Fruit fly (Drosophila melanogaster) whole organism: ENCODE results near the gene vret.

ENCODE experiments used
- CG8478 ChIP-seq: fragments of >200 bp; optimal IDR thresholded peaks from 2 replicates; lab custom pipeline; 2018; ENCODE audit warnings: inconsistent platforms
- Dll ChIP-seq: fragments of >200 bp; optimal IDR thresholded peaks from 2 replicates; lab custom pipeline; 2017
- EcR ChIP-seq, 2 experiments: fragments of >200 bp; optimal IDR thresholded peaks; 2 replicates each; lab custom pipeline; 2017; ENCODE audit warnings: missing biosample characterization in 2 of 2, missing genetic modification characterization in 2 of 2, missing genetic modification reagents in 2 of 2
- pan ChIP-seq: fragments of >200 bp; optimal IDR thresholded peaks from 2 replicates; lab custom pipeline; 2017
- psq ChIP-seq: fragments of >200 bp; optimal IDR thresholded peaks from 2 replicates; lab custom pipeline; 2017
- usp ChIP-seq: fragments of >200 bp; optimal IDR thresholded peaks from 2 replicates; lab custom pipeline; 2017; ENCODE audit warnings: missing biosample characterization, missing genetic modification characterization, mixed read lengths

vret gene

DNA sequence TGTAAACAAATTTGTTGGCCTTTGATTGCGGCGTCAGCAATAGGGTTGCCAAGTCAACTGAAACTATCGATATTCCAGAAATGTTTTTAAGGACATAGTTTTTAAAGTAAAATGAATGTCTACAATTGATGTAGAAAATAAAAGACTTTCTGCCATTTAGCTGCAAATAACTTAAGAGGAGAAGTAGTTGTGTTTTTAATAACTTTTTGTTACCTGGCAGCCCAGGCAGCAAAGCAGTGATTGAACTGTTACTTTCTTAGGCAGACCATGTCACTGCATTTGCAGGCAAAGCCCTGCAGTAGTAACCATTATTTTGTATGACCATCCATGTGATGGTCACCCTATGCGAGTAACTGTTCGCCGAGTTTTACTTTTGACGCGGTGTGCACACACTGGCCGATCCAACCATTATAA lies 5.2 kb upstream of the vret start, which contains the start of the genes rumi, CG7029 and Usp12-46:
TSS of gene rumi (minus strand) at position 64 of the 414 bp plus-strand sequence.
TSS of gene CG7029 (plus strand) at position 368 of the 414 bp plus-strand sequence.
TSS of gene Usp12-46 (plus strand) at position 368 of the 414 bp plus-strand sequence.
- no peak for TF ChIP-seq Dll (lab: Kevin White, UChicago)
- TF ChIP-seq usp, result no peak
- TF ChIP-seq psq, result no peak
- TF ChIP-seq pan, result no peak
- TF ChIP-seq EcR (GFP tag; optimal IDR thresholded peaks at IDR 0.05; lab: Kevin White, UChicago), result no peak
- no peak for TF ChIP-seq CG8478 (lab: Kevin White, UChicago)

DNA sequence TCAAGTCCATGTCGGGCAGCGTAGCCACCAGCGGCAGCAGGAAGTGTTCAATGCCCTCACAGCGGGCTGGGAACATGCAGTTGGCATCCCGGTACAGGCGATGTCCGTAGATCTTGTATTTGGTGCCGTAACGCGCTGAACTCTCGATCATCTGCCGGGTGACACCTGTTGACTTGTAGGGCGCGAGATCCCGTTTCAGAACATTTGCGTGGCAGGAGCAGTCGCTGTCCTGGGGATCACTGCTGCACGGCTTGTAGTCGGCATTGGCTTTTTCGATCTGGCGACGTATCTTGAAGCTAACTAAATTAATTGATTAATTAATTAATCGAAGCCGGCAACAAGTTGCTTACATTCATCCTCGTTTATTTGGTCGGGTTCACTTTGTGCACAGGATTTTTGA lies 4.7 kb upstream of the vret start:
- no peak for TF ChIP-seq usp
- TF ChIP-seq EcR (GFP tag; optimal IDR thresholded peaks at IDR 0.05; lab: Kevin White, UChicago), result no peak
- TF ChIP-seq CG8478 (lab: Kevin White, UChicago), result no peak
- TF ChIP-seq pan, result no peak
- TF ChIP-seq Dll (lab: Kevin White, UChicago), result no peak
- no peak for TF ChIP-seq psq

DNA sequence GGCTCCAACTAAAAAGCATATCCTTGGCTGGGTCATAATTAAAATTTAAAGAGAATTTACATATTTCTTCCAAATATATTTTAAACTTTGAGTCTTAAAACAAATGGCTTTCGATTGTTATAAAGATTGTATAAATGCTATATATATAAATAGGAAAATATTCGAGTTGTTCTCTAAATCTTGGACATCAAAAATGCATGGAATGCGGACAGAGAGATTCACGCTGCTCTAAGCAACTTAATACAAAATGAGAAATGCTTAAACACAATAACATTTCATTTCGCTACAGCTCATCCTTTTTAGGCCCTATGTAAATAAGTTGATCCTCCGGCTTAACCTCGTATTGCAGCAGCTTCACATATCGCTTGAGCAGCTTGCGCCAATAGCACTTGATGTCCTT lies 3.6 kb upstream of the vret start, which contains the start of gene CG31139:
TSS of gene CG31139 (minus strand) at position 101 of the 400 bp plus-strand sequence.
- TF ChIP-seq usp (no peak), CG8478 (lab: Kevin White, UChicago) (no peak), EcR (GFP tag; optimal IDR thresholded peaks at IDR 0.05; lab: Kevin White, UChicago) (no peak), Dll (lab: Kevin White, UChicago) (no peak), pan (no peak), psq (no peak)

DNA sequence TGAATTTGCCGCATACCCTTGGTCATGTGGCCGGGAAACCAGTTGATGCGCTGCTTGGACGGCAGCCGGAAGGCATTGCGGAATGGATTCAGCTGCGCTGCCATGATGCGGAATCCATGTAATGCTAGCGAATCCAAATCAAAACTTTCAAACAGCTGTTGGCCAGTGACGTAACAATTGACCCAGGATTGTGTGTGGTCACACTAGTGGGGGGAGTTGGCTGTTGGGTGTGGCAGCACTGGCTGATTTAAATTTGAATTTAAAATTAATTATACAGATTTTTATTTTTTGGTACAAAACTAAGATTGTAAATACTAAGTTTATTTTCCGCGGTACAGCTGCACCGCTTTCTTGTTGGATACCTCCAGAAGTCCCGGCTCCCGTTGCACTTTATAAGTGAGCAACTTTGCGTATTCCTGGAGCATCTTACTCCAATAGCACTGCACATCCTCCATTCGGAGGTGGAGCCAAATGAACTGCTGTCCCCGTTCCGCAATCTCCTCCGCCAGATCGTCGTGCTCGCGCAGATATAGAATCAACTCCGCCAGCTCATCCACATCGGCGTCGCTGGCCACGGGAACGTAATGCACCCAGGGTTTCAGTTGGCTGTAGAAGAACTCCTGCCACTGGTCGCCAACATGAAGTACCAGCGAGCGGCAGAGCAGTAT lies 2.2 kb upstream of the vret start, which contains the start of gene CG17141:
TSS of gene CG17141 (minus strand) at position 177 of the 668 bp plus-strand sequence.
- no peak for TF ChIP-seq psq

DNA sequence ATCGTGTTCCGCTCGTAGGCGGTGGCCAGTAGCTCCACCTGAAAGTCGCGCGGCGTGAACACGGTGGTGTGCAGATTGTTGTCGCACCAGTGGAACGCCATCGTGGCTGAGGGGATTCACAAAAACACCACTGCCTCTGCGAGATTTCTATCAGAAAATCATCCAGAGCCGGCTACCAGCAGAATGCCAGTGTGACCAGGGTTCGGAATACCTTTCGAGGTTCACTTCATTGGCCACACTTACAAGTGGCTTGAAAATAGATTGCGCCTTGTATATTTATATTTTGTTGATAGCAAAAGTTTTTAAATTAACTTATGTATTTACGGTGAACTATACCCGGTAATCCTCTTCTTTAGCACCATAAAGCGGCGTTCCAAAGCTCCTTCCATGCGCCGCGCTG lies 4.5 kb downstream of the vret start, which contains the start of the genes Dcr-1 and CG6985:
TSS of gene Dcr-1 (minus strand) at position 162 of the 400 bp plus-strand sequence.
TSS of gene CG6985 (plus strand) at position 221 of the 400 bp plus-strand sequence.
- no peak for TF ChIP-seq CG8478 (lab: Kevin White, UChicago)
- TF ChIP-seq usp, result no peak
- no peak for TF ChIP-seq pan
- TF ChIP-seq Dll (lab: Kevin White, UChicago), result no peak
- no peak for TF ChIP-seq EcR (GFP tag; optimal IDR thresholded peaks at IDR 0.05; lab: Kevin White, UChicago)
- TF ChIP-seq psq, result no peak

DNA sequence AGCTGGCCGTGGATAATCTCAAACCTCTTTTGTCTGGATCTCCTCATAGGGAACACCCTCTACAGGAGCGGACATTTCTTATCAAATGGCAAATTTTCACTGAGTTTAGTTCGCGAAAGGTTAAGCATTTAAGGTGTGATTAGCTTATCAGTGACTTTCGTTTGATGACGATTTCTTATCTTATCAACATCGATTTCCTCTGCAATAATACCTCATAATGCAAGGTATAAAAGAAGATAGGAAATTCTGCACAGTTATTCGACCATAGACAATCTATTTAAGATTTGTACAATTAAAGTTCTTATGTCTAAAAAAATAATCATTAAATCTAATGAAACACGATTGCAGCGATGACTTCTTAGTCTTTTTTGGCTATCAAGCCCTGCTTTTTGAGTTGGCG lies 11.6 kb downstream of the vret start, which contains the start of gene Takl2:
TSS of gene Takl2 (minus strand) at position 101 of the 400 bp plus-strand sequence.
- no peak for TF ChIP-seq Dll (lab: Kevin White, UChicago)
- TF ChIP-seq usp, result no peak
- TF ChIP-seq psq, result no peak
- no peak for TF ChIP-seq pan

DNA sequence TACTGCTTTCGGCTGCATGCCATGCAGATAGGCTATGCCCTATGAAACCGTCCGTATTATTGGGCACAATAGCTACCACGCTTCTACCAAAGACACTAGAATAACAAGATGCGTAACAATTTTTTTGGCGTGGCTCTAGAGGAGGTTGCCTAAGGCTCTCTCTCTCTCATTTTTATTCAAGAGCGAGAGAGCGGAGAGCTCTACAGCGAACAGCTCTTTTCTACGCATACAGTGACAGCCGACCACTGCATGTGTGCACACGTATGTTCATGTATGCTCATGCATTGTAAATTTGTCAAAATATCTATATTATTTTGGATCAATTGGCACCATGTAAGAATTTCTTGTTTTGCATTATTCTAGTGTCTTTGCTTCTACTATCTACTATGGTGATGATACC lies 12.4 kb downstream of the vret start:
- no peak for TF ChIP-seq CG8478 (lab: Kevin White, UChicago)
- no peak for TF ChIP-seq Dll (lab: Kevin White, UChicago)
- TF ChIP-seq psq, result no peak
- no peak for TF ChIP-seq pan
- no peak for TF ChIP-seq EcR (GFP tag; optimal IDR thresholded peaks at IDR 0.05; lab: Kevin White, UChicago)
- no peak for TF ChIP-seq usp

DNA sequence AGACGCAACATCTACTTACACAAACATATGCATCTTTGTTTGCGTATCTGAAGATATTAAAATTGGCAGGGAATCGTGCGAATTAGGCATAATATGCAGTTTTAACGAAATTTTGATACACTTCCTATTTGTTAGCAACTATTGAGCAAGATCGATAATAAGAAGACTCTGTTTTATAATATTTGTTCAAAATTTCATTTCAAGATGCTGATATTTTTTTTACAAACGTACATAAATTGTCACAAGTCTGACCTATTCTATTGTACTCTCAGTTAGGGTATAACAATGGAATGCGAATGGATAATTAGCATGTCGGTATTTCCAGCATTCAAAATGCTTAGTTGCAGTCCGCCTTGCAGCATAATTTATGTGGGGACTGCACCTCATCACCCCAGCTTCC lies 17.5 kb downstream of the vret start:
- no peak for TF ChIP-seq EcR (GFP tag; optimal IDR thresholded peaks at IDR 0.05; lab: Kevin White, UChicago)
- TF ChIP-seq pan, result no peak
- TF ChIP-seq Dll (lab: Kevin White, UChicago), result no peak
- TF ChIP-seq CG8478 (lab: Kevin White, UChicago), result no peak
- no peak for TF ChIP-seq usp

DNA sequence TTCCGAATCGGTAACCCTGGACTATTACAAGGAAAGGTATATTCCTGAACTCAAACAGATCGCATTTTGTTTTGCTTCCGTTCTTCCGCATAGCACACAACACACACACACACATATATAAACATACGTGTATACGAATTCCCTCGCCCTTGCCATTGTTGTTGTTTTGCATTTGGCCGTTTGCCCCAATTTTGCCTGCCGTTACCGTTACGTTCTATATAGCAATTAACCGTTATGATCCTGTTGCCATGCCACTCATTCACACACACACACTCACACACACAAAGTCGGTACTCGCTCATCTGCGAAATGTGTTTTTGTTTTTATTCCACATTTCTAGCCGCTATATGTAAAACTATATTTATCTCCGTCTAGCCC lies 17.9 kb downstream of the vret start:
- TF ChIP-seq Dll (lab: Kevin White, UChicago) (no peak), CG8478 (lab: Kevin White, UChicago) (no peak), psq (no peak), usp (no peak), pan (no peak)

DNA sequence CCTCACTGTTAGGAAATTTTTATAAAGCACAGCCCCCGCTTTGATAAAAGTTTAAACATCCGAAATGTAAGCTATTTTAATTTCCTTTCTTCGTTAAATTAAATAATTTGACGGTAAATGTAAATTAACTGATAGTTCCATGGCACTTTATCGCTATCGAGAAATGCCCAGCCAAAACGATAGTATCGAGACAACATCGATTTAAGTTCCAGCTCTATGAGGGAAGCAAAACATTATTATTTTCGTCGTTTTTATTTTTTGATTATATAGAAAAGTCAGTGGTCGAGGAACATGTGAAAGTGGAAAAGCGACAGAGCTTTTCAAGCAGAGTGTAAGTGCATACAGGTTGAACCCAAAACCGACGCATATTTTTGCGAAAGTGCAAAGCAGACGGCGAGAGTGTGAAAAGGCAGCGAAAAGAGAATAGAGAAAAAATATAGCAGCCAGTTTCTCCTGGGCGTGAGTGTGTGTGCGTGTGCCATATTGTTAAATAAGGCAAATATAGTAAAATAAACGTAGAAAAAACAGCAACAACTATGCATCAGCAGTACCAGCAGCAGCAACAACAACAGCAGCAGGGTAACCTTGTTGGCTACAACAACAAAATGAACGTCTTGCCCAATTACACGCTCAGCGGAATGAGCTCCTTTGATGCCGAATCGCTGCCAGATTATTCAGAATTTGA lies 18.5 kb downstream of the vret start, which contains the start of gene CG45049:
TSS of gene CG45049 (plus strand) at position 197 of the 685 bp plus-strand sequence.
- no peak for TF ChIP-seq pan
- TF ChIP-seq Dll (lab: Kevin White, UChicago), result no peak
- TF ChIP-seq psq, result no peak
- TF ChIP-seq usp, result no peak
- TF ChIP-seq CG8478 (lab: Kevin White, UChicago), result no peak
- no peak for TF ChIP-seq EcR (GFP tag; optimal IDR thresholded peaks at IDR 0.05; lab: Kevin White, UChicago)

DNA sequence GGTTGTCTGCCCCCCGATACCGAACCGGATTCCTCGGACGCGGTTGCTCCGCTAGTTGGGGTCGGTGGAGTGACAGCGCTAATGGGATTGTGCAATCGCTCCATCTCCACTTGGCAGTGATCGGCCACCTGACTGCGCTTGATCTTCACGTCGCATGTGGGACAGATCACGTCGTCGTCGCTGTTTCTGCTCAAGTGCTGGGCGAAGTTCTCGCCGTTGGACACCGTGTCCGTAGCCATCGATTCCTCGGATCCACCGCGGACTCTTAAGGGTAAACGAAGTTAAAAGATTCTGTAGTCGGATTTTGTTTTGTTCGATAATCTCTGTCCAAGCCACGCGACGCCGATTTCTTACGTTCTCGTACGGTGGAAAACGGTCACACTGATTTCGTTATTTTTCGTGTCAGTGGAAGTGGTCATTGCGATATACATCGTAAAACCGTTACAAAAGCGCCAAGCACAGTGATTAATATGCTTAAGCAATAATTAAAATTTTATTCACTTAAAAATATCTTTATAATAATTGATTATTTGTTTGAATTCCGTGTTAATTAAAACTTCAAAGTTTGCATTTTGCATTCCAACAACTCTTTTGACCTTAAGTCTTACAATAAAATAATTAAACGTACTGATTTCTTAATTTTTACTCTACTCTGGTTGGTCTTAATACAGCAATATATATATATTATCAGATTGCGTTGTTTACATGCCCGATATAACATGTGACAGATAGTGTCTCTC lies 19.2 kb downstream of the vret start, which contains the start of gene RNF220:
TSS of gene RNF220 (minus strand) at position 384 of the 740 bp plus-strand sequence.
- TF ChIP-seq EcR (GFP tag; optimal IDR thresholded peaks at IDR 0.05; lab: Kevin White, UChicago) (no peak), usp (no peak), Dll (lab: Kevin White, UChicago) (no peak), pan (no peak), psq (no peak), CG8478 (lab: Kevin White, UChicago) (no peak)
